Worm (Caenorhabditis elegans): Measurements from ENCODE around the gene C09G5.14.

ce11 chrII:10730702-10731101 is 7.7 kb upstream of the C09G5.14 start:
- no peak for TF ChIP-seq spr-3 (GFP tag; optimal IDR thresholded peaks at IDR 0.05)
- TF ChIP-seq pha-4 (GFP tag; IDR thresholded peaks at IDR 0.05): no peak
- no peak for TF ChIP-seq pha-4 (tag; optimal IDR thresholded peaks at IDR 0.05)
- TF ChIP-seq sdz-12 (GFP tag; optimal IDR thresholded peaks at IDR 0.05): no peak
- peak; percentile 39 for TF ChIP-seq nhr-11 (tag; optimal IDR thresholded peaks at IDR 0.05)
- no peak for TF ChIP-seq nhr-77 (tag; optimal IDR thresholded peaks at IDR 0.05)
- no peak for TF ChIP-seq lin-15B (tag; optimal IDR thresholded peaks at IDR 0.05)
- TF ChIP-seq fkh-10 (GFP tag; optimal IDR thresholded peaks at IDR 0.05): no peak
- no peak for TF ChIP-seq ceh-82 (tag; optimal IDR thresholded peaks at IDR 0.05)
- no peak for TF ChIP-seq ztf-11 (tag; optimal IDR thresholded peaks at IDR 0.05)
